Worm (Caenorhabditis elegans) whole organism, L4/young adult: ENCODE measurements around the gene fipr-17.

ENCODE experiments used
- W03F9.2 ChIP-seq: fragments of 150-350 bp; optimal IDR thresholded peaks from 2 replicates; lab custom pipeline; 2014; ENCODE audit warnings: missing biosample characterization, missing genetic modification characterization
- dao-5 ChIP-seq: sonication (generic microtip); optimal IDR thresholded peaks from 2 replicates; lab custom pipeline; 2016; ENCODE audit warnings: missing genotype, missing genetic modification characterization, moderate library complexity, missing compliant biosample characterization
- him-1 ChIP-seq: sonication (generic microtip); optimal IDR thresholded peaks from 2 replicates; lab custom pipeline; 2016; ENCODE audit warnings: missing genotype, missing genetic modification reagents, missing genetic modification characterization, missing compliant biosample characterization

ce11 chrIII:11054532-11055265 lies 47.3 kb upstream of the fipr-17 start:
- TF ChIP-seq dao-5 (tag; lab: Kevin White, UChicago) (no peak), him-1 (no peak), W03F9.2 (tag; lab: Kevin White, UChicago) (no peak)
